Fruit fly (Drosophila melanogaster) ovary, adult (tissue): ENCODE data around the gene U2af38.

ENCODE experiments used
- CG17801 ChIP-seq: fragments of 200-800 bp; optimal IDR thresholded peaks from 2 replicates; lab custom pipeline; 2019; ENCODE audit warnings: missing biosample characterization, mild to moderate bottlenecking, missing genetic modification characterization, moderate library complexity; ENCODE audit not compliant: partially characterized antibody

Gene U2af38

DNA sequence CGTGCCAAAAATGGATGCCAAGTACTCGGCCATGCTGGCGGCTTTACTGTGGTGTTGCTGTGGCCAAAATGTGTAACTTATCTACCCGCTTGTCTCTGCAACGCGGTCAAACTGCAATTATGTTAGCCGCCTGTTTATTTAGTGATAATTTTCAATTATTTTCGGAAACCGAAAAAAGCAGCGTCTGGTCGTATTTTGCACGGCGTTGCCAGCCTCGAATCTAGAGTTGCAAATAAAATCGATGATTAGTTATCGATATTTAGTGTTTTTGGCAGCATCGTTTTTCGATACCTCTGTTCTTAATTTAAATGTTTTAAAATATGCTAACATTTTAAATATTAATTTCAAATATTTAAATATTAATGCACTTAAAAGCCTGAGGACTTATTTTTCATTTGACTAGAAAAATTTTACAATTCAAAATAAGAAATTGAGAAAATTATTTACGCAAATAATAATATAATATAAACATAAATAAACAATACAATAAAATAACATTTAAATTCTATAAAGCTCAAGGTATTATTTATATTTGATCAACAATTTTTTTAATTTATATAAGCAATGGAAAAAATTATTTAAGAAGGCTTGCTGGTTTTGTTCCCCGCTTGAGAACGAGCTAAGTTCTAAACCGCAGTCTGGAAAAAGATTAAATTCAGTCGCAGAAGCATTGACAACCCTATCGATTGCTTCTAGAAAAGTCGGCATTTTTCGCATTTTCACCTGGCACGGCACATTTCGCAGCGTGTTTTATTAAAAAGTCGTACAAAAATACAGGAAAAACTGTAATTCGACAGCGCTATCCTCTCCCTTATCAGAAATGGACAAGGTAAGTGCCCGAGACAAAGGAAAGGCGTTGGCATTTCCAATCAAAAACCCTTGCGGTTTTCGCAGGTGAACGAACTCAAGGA is at the start of gene U2af38, which contains the start of gene Stip1:
Gene U2af38 (minus strand): TSS at position 230 of the 911 bp plus-strand sequence.
Gene Stip1 (plus strand): TSS at position 671 of the 911 bp plus-strand sequence.
- TF ChIP-seq CG17801 (GFP tag; lab: Kevin White, UChicago) = no peak

DNA sequence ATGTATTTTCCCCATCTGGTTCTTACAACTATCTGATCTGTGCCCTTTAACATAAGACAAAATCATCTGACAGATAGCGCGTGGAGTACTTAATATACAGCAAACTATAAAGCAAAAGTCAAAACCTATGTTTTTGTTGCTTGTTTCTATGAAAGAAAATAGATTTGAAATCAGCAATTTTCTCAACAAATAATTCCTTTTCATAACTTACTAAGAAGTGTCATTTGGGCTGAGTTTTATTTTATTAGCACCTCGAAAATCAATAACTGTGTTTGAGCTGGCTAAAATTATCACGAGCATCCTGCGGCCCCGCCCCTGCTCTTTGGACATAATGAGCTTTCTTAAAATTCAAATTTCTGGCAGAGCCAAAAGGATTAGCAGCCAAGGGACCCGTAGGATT is 37.8 kb upstream of the U2af38 start, which contains the start of gene CG31921:
Gene CG31921 (minus strand): TSS at position 101 of the 400 bp plus-strand sequence.
- TF ChIP-seq CG17801 (GFP tag; lab: Kevin White, UChicago) = no peak

DNA sequence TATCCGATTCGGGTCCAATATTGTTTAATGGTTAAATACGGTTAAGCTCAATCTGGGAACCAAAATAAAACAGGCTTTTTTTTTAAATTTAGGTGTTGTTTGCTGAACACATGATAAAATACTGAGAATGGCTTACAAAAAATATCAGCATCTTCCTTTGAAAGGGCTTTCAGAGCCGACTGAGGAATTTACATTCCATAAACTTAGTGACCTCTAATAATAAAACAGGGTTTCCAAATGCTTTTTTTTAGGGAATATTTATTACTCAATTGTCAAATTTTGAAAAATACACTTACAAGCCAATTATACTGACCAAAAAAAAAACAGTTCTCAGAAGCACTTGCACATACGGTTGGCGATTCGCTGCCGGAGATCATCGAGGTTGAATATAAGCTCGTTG is 35.2 kb upstream of the U2af38 start, which contains the start of gene CG43755:
Gene CG43755 (minus strand): TSS at position 101 of the 400 bp plus-strand sequence.
- TF ChIP-seq CG17801 (GFP tag; lab: Kevin White, UChicago) = no peak

DNA sequence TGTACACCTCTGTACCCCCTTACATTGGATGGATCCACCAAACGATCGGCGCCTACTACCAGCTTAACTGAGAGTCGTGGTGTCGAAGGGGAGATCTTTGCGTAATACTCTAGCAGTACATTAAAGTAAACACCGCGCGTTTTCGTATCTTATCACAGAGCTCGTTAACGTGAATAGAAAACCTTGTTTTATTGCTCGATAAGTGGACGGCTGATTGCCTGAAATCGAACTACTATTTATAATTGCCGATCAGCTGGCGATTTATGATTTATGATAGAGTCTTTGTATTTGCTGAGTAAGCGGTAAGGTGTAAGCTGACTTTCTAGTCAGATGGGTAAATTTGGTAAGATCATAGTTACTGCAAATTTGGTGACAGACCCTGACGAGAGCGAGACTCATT is 28.4 kb upstream of the U2af38 start:
- no peak for TF ChIP-seq CG17801 (GFP tag; lab: Kevin White, UChicago)

DNA sequence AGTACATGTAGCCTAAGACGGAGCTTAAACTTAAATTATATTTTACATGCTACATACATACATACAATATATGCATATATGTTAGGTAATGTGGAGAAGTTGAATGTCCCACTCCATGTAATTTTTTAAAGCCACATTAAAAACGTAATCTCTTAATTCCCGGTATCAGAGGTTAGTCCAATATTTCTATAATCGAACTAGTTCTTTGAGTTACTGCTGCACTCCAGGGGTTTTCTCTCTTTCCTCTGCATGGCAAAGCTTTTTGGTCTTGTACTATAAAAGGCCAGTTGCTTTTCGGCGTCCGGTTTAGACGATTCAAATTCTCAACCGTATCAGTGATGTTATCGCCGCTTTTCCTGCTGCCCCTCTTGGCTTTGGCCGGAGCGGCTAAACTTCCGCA is 27.3 kb upstream of the U2af38 start, which contains the start of gene CG33127:
Gene CG33127 (plus strand): TSS at position 309 of the 400 bp plus-strand sequence.
- no peak for TF ChIP-seq CG17801 (GFP tag; lab: Kevin White, UChicago)

DNA sequence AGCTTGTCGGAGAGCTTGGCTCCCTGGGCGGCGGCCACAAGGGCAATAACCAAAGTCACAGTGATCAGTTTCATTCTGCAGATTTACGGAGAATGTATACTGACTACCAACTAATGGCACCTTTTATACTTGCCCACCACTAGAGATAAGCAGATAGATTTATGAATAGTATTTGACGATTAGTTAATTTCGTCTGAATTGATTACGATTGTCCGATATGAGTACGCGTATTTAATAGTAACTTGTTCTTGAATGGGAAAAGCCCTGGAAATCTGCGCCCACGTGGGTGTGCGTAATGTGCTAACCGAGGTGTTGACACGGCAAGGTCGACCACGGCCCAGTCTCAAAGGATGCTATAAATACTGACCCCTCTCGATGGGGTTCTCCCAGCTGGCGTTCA is 26.7 kb upstream of the U2af38 start, which contains the start of gene CG11911:
Gene CG11911 (minus strand): TSS at position 101 of the 400 bp plus-strand sequence.
- no peak for TF ChIP-seq CG17801 (GFP tag; lab: Kevin White, UChicago)

DNA sequence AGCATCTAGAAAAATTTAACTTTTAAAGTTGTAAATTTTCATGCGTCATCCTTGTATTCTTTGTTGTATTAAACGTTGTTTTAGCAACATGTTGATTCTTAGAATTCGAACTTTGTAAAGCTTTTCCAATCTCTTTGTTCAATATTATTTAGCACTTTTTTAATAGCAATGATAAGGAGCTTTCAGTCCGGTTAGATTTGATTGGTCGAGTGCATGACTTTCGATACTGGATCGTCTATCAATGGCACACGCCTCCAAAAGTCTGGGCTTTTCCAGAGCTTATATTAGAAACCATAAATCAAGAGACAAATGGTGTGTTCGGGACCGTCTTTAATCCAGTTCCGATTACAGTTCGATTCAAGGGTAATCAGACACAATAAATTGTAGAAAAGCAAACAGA is 25.3 kb upstream of the U2af38 start:
- TF ChIP-seq CG17801 (GFP tag; lab: Kevin White, UChicago) = no peak

DNA sequence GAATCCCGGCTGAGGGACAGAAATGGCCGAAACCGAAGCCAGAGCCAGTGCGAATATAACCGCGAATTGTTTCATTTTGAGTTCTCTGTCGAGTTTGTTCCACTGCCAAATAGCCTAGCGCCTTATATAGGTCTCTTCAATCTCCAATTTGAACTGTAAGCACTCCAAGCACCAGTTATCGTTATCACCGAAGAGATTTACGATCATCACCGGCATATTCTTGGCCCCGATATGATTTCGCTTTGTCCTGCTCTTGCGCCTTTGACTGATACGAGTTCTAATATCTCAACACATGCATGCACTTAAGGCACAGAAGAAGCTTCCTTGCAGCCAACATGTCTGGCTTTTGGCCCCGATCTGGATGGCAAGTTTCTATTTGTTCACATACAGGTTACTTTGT is 24.7 kb upstream of the U2af38 start, which contains the start of gene CG11912:
Gene CG11912 (minus strand): TSS at position 101 of the 400 bp plus-strand sequence.
- no peak for TF ChIP-seq CG17801 (GFP tag; lab: Kevin White, UChicago)

DNA sequence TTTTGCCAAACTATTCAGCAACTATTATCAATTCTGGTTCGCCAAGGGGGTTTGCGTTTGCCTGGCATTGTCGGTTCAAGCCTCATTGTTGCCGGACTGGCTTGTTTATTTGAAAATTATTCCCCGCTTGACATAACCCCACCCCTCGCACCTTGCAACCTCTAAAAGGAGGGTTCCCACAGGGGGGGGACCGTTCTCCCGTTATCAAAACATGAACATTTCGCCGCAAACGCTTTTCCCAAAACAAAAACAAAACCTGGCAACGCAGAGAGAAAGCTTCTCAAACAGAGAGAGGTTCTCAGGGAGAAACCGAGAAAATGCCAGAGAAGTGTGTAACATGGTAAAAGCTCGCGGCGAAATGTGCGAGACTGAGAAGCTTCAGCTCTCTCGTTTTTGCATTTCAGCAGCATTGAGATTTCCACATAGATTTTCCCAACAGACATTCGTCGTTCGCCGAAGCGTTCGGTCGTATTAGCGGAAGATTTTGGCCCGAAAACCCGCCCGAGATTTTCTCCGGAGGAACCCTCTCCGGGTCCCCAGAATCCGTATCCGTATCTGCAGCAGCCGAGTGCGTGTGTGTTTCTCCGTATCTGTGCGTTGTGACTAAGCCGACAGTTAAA is 15.4 kb upstream of the U2af38 start:
- TF ChIP-seq CG17801 (GFP tag; lab: Kevin White, UChicago) = no peak

DNA sequence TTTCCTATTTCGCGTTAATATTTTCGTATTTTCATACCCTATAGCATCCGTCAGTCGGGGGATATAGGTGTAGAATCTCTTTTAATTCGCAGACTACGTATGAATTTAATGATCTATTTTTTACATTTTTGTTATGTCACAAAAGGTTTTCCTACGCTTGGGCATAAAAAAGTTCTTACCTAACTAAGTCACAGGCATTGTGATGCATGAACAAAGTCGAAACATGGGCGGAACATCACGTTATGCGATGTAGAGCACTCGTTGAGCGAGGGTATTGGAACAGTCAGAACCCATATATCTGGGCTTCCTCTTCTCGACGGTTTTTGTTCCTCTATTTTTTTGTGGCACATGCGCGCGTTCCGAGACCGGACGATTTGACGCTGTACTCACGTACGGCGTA is 14.7 kb upstream of the U2af38 start:
- peak; percentile 4 for TF ChIP-seq CG17801 (GFP tag; lab: Kevin White, UChicago)

DNA sequence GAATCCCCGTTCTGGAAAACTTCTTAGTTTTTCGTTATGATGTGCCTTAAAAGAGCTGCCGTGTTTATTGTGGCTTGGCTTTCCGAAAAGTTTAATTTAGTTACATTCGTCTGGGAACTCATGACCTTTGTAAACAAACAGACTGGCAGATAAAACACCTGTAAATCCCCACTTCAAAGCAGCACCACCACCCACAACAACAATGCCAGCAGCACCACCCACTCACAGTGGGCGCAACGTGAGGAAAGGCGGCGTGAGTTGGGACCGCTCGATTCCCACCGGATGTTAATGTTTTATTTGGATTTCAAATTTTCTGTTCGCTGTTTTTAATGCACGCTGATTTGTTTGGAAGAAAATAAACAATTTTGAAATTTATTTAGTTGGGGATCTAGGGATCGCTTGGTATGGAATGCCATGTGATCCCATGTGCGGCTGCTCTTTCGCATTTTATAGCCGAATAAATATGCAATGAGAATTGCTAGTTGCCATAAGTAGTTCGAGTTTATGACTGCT is 13.8 kb upstream of the U2af38 start:
- no peak for TF ChIP-seq CG17801 (GFP tag; lab: Kevin White, UChicago)

DNA sequence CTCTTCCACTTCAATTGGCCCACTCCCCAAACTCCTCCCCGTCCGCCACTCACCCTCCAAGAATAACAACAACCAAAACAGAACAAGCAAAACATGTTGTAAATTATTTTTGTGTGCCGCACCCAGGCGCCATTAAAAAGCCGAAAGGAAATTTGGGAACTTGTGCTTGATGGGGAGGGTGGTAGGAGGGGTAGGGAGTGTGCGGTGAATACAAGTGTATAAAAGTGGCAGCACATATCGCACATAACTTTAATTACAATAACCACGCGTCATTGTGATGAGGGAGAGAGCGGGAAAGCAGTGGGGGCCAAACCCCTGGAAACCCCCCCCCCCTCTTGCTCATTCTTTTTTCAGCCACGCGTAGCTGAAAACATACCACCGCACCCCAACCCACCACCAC is 12.6 kb upstream of the U2af38 start:
- no peak for TF ChIP-seq CG17801 (GFP tag; lab: Kevin White, UChicago)

DNA sequence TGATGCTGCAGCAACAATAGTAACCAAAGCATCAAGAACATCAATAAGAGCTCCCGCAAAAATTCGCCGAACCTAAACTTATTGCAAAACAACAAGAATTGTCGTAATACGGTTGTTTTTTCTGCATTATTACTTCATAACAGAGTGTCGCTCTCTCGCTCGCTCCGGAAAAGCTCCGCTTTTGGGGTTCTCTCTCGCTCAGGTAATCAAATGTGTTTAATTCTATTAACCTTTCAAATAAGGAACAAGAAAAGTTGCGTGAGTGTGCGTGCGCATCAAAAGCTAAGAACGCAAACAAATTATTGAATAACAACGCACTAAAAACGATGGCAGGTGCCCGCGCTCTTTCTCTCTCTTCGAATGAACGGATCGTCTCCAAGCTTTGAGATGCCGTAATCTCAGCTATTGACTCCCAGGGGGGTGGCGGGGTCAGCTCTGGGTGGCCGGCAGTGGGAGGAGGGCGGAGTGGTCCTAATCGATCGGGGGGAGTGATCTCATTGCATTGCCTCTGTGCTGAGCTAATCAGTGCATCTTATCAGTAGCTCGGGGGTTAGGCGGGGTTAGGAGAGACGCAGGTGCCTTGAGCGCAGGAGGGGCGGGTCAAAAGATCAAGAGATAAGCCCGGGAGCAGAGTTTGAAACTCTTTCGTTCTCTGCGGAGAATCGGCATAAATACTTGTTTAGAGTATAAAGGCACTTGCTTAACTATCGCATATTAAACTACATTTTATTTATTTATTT is 11.9 kb upstream of the U2af38 start:
- no peak for TF ChIP-seq CG17801 (GFP tag; lab: Kevin White, UChicago)

DNA sequence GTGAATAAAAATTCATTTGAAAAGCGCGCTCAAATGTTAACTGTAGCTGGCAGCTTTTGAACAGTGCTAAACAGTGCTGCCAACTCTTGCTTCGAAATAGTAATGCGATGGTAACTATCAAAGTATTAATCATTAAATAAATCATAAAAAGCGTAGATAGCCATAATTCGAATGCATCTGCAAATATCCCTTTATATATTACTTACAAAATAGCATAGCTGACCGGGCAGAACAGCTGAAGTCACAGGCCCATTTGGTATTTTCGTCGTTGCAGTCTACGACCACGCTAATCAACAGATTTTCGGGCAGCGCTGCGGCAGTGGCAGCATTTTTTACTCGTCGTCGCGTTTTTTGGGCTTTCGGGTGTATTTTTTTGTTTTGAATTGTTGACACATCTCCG is 11.2 kb upstream of the U2af38 start, which contains the start of gene Plc21C:
Gene Plc21C (plus strand): TSS at position 290 of the 400 bp plus-strand sequence.
- peak; percentile 68 for TF ChIP-seq CG17801 (GFP tag; lab: Kevin White, UChicago)
